Worm (Caenorhabditis elegans): ENCODE measurements around the gene F17E9.5.

DNA sequence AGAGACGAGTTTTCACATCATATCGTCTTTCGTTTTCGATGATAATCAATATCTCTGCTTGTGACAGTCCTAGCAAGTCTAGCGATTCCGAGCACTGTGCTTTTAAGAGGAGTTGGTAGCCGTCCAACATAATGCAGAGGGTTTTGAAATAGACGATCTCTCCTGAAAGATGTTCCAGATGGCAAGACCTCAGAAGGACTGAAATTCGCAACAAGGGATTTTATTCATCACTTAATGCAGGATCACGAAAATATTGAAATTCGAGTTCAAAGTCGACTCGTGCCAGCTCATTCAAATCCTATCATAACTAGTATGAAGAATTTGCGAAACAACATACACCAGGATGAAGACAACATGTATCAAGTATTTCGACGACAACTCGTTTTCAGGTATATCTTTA is 31.9 kb downstream of the F17E9.5 start, which contains the start of gene D2096.7:
- TF ChIP-seq lin-13 (GFP tag; optimal IDR thresholded peaks at IDR 0.05) (no peak), ama-1 (optimal IDR thresholded peaks at IDR 0.05) (no peak), lsy-2 (tag; optimal IDR thresholded peaks at IDR 0.05) (no peak), unc-39 (tag; optimal IDR thresholded peaks at IDR 0.05) (no peak), ztf-4 (tag; optimal IDR thresholded peaks at IDR 0.05) (no peak), nhr-129 (tag; optimal IDR thresholded peaks at IDR 0.05) (no peak), crh-2 (tag; optimal IDR thresholded peaks at IDR 0.05) (peak; percentile 20), R02D3.7 (tag; optimal IDR thresholded peaks at IDR 0.05) (no peak)
